Fruit fly (Drosophila melanogaster) whole organism, embryonic: Measurements from ENCODE around the gene CG15439.

Source experiments
- CG10147 ChIP-seq: fragments of 200-800 bp; sonication (Bioruptor generic); optimal IDR thresholded peaks from 2 replicates; lab custom pipeline; 2019; ENCODE audit warnings: missing biosample characterization, mild to moderate bottlenecking, missing genetic modification characterization, moderate library complexity
- CG10431 ChIP-seq: fragments of 200-800 bp; sonication (Bioruptor generic); optimal IDR thresholded peaks from 3 replicates; lab custom pipeline; 2018; ENCODE audit warnings: missing biosample characterization, mild to moderate bottlenecking, missing genetic modification characterization
- CG11247 ChIP-seq: fragments of 200-800 bp; sonication (Bioruptor generic); IDR thresholded peaks from 2 replicates; pipeline ENCODE4 v1.3.6; 2022; ENCODE audit warnings: missing biosample characterization, missing genetic modification characterization
- CG12299 ChIP-seq: fragments of 200-800 bp; sonication (Bioruptor generic); optimal IDR thresholded peaks from 2 replicates; lab custom pipeline; 2018; ENCODE audit warnings: missing biosample characterization, mild to moderate bottlenecking, missing genetic modification characterization
- CG30431 ChIP-seq: fragments of 200-800 bp; sonication (Bioruptor generic); optimal IDR thresholded peaks from 2 replicates; lab custom pipeline; 2017; ENCODE audit warnings: missing biosample characterization, missing genetic modification characterization
- CG34376 ChIP-seq: fragments of 200-800 bp; sonication (Bioruptor generic); optimal IDR thresholded peaks from 2 replicates; lab custom pipeline; 2018; ENCODE audit warnings: missing biosample characterization, mild to moderate bottlenecking, missing genetic modification characterization
- CG3726 ChIP-seq: fragments of 200-800 bp; sonication (Bioruptor generic); IDR thresholded peaks from 3 replicates; pipeline ENCODE4, ENCODE4 v1.3.6; 2022; ENCODE audit warnings: missing biosample characterization, missing genetic modification characterization
- CG4360 ChIP-seq: fragments of 200-800 bp; sonication (Bioruptor generic); IDR thresholded peaks from 2 replicates; pipeline ENCODE4 v1.3.6; 2022; ENCODE audit warnings: missing biosample characterization, missing genetic modification characterization
- CG5180 ChIP-seq: fragments of 200-800 bp; sonication (Bioruptor generic); optimal IDR thresholded peaks from 3 replicates; lab custom pipeline; 2017; ENCODE audit warnings: missing biosample characterization, missing genetic modification characterization, mild to moderate bottlenecking, moderate library complexity, missing genetic modification reagents
- CG6175 ChIP-seq: fragments of 200-800 bp; sonication (Bioruptor generic); IDR thresholded peaks from 3 replicates; pipeline ENCODE4 v1.3.6; 2022; ENCODE audit warnings: missing biosample characterization, missing genetic modification characterization
- CG6254 ChIP-seq: fragments of 200-800 bp; sonication (Bioruptor generic); optimal IDR thresholded peaks from 3 replicates; lab custom pipeline; 2017; ENCODE audit warnings: mild to moderate bottlenecking, missing biosample characterization, missing genetic modification reagents, missing genetic modification characterization
- CG6854 ChIP-seq: fragments of 200-800 bp; sonication (Bioruptor generic); optimal IDR thresholded peaks from 3 replicates; lab custom pipeline; 2017; ENCODE audit warnings: missing biosample characterization, mild to moderate bottlenecking, missing genetic modification characterization
- CG7745 ChIP-seq: fragments of 200-800 bp; sonication (Bioruptor generic); optimal IDR thresholded peaks from 2 replicates; lab custom pipeline; 2018; ENCODE audit warnings: missing biosample characterization, mild to moderate bottlenecking, missing genetic modification characterization, moderate library complexity
- CG9727 ChIP-seq: fragments of 200-800 bp; sonication (Bioruptor generic); optimal IDR thresholded peaks from 3 replicates; lab custom pipeline; 2017; ENCODE audit warnings: missing biosample characterization, mild to moderate bottlenecking, missing genetic modification characterization
- Dad ChIP-seq: fragments of 200-800 bp; sonication (Bioruptor generic); optimal IDR thresholded peaks from 3 replicates; lab custom pipeline; 2016; ENCODE audit warnings: missing biosample characterization, missing genetic modification characterization
- Dek ChIP-seq: fragments of 200-800 bp; sonication (Bioruptor generic); optimal IDR thresholded peaks from 3 replicates; lab custom pipeline; 2019; ENCODE audit warnings: missing biosample characterization, mild to moderate bottlenecking, missing genetic modification characterization, moderate library complexity
- Drgx ChIP-seq: fragments of 200-800 bp; sonication (Bioruptor generic); IDR thresholded peaks from 2 replicates; pipeline ENCODE4 v1.3.6; 2022; ENCODE audit warnings: missing biosample characterization, missing genetic modification characterization
- Ets65A ChIP-seq: fragments of 200-800 bp; sonication (Bioruptor generic); peaks from one replicate; lab custom pipeline; 2016; ENCODE audit warnings: missing biosample characterization, missing genetic modification characterization
- Fer1 ChIP-seq: fragments of 200-800 bp; sonication (Bioruptor generic); optimal IDR thresholded peaks from 2 replicates; lab custom pipeline; 2017; ENCODE audit warnings: missing biosample characterization, mild to moderate bottlenecking, missing genetic modification characterization
- Gug ChIP-seq: fragments of 200-800 bp; sonication (Bioruptor generic); IDR thresholded peaks from 4 replicates; pipeline ENCODE4 v1.3.6; 2022; ENCODE audit warnings: missing biosample characterization, missing genetic modification characterization
- Hr78 ChIP-seq, 2 experiments: fragments of 200-800 bp in 1 of 2; fragments of >200 bp in 1 of 2; sonication (Bioruptor generic) in 1 of 2; optimal IDR thresholded peaks; 2 replicates each; lab custom pipeline; 2017 to 2019; ENCODE audit warnings: missing biosample characterization in 2 of 2, missing genetic modification characterization in 2 of 2, mild to moderate bottlenecking in 1 of 2, moderate library complexity in 1 of 2
- NK7.1 ChIP-seq: fragments of 200-800 bp; sonication (Bioruptor generic); optimal IDR thresholded peaks from 3 replicates; lab custom pipeline; 2016; ENCODE audit warnings: missing biosample characterization, missing genetic modification characterization
- Opbp ChIP-seq: fragments of 200-800 bp; sonication (Bioruptor generic); IDR thresholded peaks from 3 replicates; pipeline ENCODE4 v1.3.6; 2022; ENCODE audit warnings: missing biosample characterization, missing genetic modification characterization; ENCODE audit not compliant: partially characterized antibody
- PHDP ChIP-seq: fragments of 200-800 bp; sonication (Bioruptor generic); optimal IDR thresholded peaks from 3 replicates; lab custom pipeline; 2018; ENCODE audit warnings: missing biosample characterization, mild to moderate bottlenecking, missing genetic modification characterization, moderate library complexity
- Rfx ChIP-seq: fragments of 200-800 bp; sonication (Bioruptor generic); IDR thresholded peaks from 2 replicates; pipeline ENCODE4 v1.3.6; 2022; ENCODE audit warnings: missing biosample characterization, missing genetic modification characterization
- Side ChIP-seq: fragments of 200-800 bp; sonication (Bioruptor generic); optimal IDR thresholded peaks from 2 replicates; lab custom pipeline; 2016; ENCODE audit warnings: missing biosample characterization, missing genetic modification characterization
- Sin3A ChIP-seq: fragments of >200 bp; optimal IDR thresholded peaks from 2 replicates; lab custom pipeline; 2018
- ato ChIP-seq: fragments of 200-800 bp; sonication (Bioruptor generic); IDR thresholded peaks from 2 replicates; pipeline ENCODE4 v1.3.6; 2022; ENCODE audit warnings: missing biosample characterization, missing genetic modification characterization; ENCODE audit not compliant: partially characterized antibody
- bigmax ChIP-seq: fragments of 200-800 bp; sonication (Bioruptor generic); optimal IDR thresholded peaks from 2 replicates; lab custom pipeline; 2018; ENCODE audit warnings: missing biosample characterization, mild to moderate bottlenecking, missing genetic modification characterization
- cwo ChIP-seq: fragments of 200-800 bp; sonication (Bioruptor generic); optimal IDR thresholded peaks from 3 replicates; lab custom pipeline; 2017; ENCODE audit warnings: missing biosample characterization, missing genetic modification characterization, mild to moderate bottlenecking, moderate library complexity, missing genetic modification reagents
- dan ChIP-seq: fragments of 200-800 bp; sonication (Bioruptor generic); IDR thresholded peaks from 2 replicates; pipeline ENCODE4 v1.3.6; 2022; ENCODE audit warnings: missing biosample characterization, missing genetic modification characterization
- danr ChIP-seq: fragments of 200-800 bp; sonication (Bioruptor generic); IDR thresholded peaks from 2 replicates; pipeline ENCODE4 v1.3.6; 2022; ENCODE audit warnings: missing biosample characterization, missing genetic modification characterization
- dmrt99B ChIP-seq: fragments of 200-800 bp; sonication (Bioruptor generic); optimal IDR thresholded peaks from 2 replicates; lab custom pipeline; 2018; ENCODE audit warnings: missing biosample characterization, mild to moderate bottlenecking, missing genetic modification characterization, moderate library complexity
- dpn ChIP-seq, 2 experiments: fragments of 200-800 bp; sonication (Bioruptor generic); optimal IDR thresholded peaks; 3 replicates each; lab custom pipeline; 2016; ENCODE audit warnings: missing biosample characterization in 2 of 2, missing genetic modification characterization in 2 of 2
- esg ChIP-seq: fragments of 200-800 bp; sonication (Bioruptor generic); conservative IDR thresholded peaks from 2 replicates; pipeline ENCODE4 v1.3.6; 2022; ENCODE audit warnings: missing biosample characterization, missing genetic modification characterization
- eyg ChIP-seq: fragments of 200-800 bp; sonication (Bioruptor generic); optimal IDR thresholded peaks from 3 replicates; lab custom pipeline; 2016; ENCODE audit warnings: missing biosample characterization, missing genetic modification characterization
- ind ChIP-seq: fragments of 200-800 bp; sonication (Bioruptor generic); optimal IDR thresholded peaks from 3 replicates; lab custom pipeline; 2016; ENCODE audit warnings: missing biosample characterization, missing genetic modification characterization
- jigr1 ChIP-seq: fragments of 200-800 bp; sonication (Bioruptor generic); IDR thresholded peaks from 3 replicates; pipeline ENCODE4 v1.3.6; 2022; ENCODE audit warnings: missing biosample characterization, missing genetic modification characterization
- jumu ChIP-seq: fragments of 200-800 bp; sonication (Bioruptor generic); optimal IDR thresholded peaks from 3 replicates; lab custom pipeline; 2016; ENCODE audit warnings: missing biosample characterization, missing genetic modification characterization
- ken ChIP-seq: fragments of 200-800 bp; sonication (Bioruptor generic); IDR thresholded peaks from 3 replicates; pipeline ENCODE4 v1.3.6; 2022; ENCODE audit warnings: missing biosample characterization, missing genetic modification characterization
- kni ChIP-seq: fragments of 200-800 bp; sonication (Bioruptor generic); optimal IDR thresholded peaks from 3 replicates; lab custom pipeline; 2017; ENCODE audit warnings: mild to moderate bottlenecking, missing biosample characterization, missing genetic modification reagents, missing genetic modification characterization
- lov ChIP-seq, 2 experiments: fragments of 200-800 bp in 1 of 2; fragments of >200 bp in 1 of 2; sonication (Bioruptor generic) in 1 of 2; IDR thresholded peaks in 1 of 2; optimal IDR thresholded peaks in 1 of 2; 2 replicates in 1 of 2; 3 replicates in 1 of 2; pipeline versions ENCODE4 v1.3.6 to Lab custom; 2017 to 2022; ENCODE audit warnings: missing biosample characterization in 1 of 2, missing genetic modification characterization in 1 of 2
- mld ChIP-seq: fragments of 200-800 bp; sonication (Bioruptor generic); IDR thresholded peaks from 3 replicates; pipeline ENCODE4 v1.3.6; 2022; ENCODE audit warnings: missing biosample characterization, missing genetic modification characterization; ENCODE audit not compliant: partially characterized antibody
- onecut ChIP-seq: fragments of 200-800 bp; sonication (Bioruptor generic); IDR thresholded peaks from 2 replicates; pipeline ENCODE4 v1.3.6; 2022; ENCODE audit warnings: missing biosample characterization, missing genetic modification characterization
- run ChIP-seq: fragments of 200-800 bp; sonication (Bioruptor generic); optimal IDR thresholded peaks from 3 replicates; lab custom pipeline; 2018; ENCODE audit warnings: missing biosample characterization, mild to moderate bottlenecking, missing genetic modification characterization
- sim ChIP-seq: fragments of 200-800 bp; sonication (Bioruptor generic); IDR thresholded peaks from 2 replicates; pipeline ENCODE4 v1.3.6; 2022; ENCODE audit warnings: missing biosample characterization, missing genetic modification characterization
- slou ChIP-seq: fragments of 200-800 bp; sonication (Bioruptor generic); optimal IDR thresholded peaks from 3 replicates; lab custom pipeline; 2016; ENCODE audit warnings: missing biosample characterization, missing genetic modification characterization
- so ChIP-seq: fragments of 200-800 bp; sonication (Bioruptor generic); IDR thresholded peaks from 3 replicates; pipeline ENCODE4 v1.3.6; 2022; ENCODE audit warnings: missing biosample characterization, missing genetic modification characterization
- sr ChIP-seq: fragments of 200-800 bp; sonication (Bioruptor generic); IDR thresholded peaks from 3 replicates; pipeline ENCODE4 v1.3.6; 2022; ENCODE audit warnings: missing biosample characterization, missing genetic modification characterization
- stwl ChIP-seq: fragments of 200-800 bp; sonication (Bioruptor generic); optimal IDR thresholded peaks from 3 replicates; lab custom pipeline; 2018; ENCODE audit warnings: missing biosample characterization, mild to moderate bottlenecking, missing genetic modification characterization, moderate library complexity
- z ChIP-seq: fragments of 200-800 bp; sonication (Bioruptor generic); IDR thresholded peaks from 3 replicates; pipeline ENCODE4 v1.3.6; 2022; ENCODE audit warnings: missing biosample characterization, missing genetic modification characterization
- zf30C ChIP-seq: fragments of 200-800 bp; sonication (Bioruptor generic); optimal IDR thresholded peaks from 3 replicates; lab custom pipeline; 2018; ENCODE audit warnings: missing biosample characterization, mild to moderate bottlenecking, missing genetic modification characterization

Gene CG15439

DNA sequence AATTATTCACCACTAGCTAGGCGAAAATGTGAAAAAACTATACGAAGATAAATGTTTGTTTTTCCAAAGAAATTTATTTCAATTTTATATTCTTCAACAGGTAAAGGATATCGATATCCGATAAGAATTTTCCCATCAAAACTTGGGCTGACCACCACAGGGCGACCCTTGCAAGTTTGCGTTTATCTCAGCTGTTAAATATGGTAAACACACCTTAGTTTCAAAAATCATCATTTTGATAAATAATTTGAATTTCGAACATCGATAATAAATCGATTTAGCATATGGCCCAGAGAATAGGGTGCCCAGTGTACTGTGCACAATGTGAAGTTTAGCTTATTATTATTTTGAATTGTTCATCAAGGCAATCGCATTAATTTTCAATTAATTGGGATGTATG is 10.5 kb upstream of the CG15439 start, which contains the start of the genes CG15443 and Paris (continued):
- TF ChIP-seq CG34376 (GFP tag; lab: Kevin White, UChicago) (peak; percentile 49), so (no peak), Dek (tag; lab: Kevin White, UChicago) (no peak), esg (GFP tag; lab: Robert Waterston, UW) (no peak), ato (GFP tag; lab: Robert Waterston, UW) (peak; percentile 87), Fer1 (GFP tag; lab: Kevin White, UChicago) (no peak), CG3726 (GFP tag; lab: Robert Waterston, UW) (no peak), Gug (GFP tag; lab: Robert Waterston, UW) (no peak), CG10147 (GFP tag; lab: Kevin White, UChicago) (no peak), NK7.1 (no peak), Ets65A (GFP tag; lab: Kevin White, UChicago) (no peak), sim (GFP tag; lab: Robert Waterston, UW) (no peak), CG7745 (tag; lab: Kevin White, UChicago) (no peak), sr (GFP tag; lab: Robert Waterston, UW) (no peak), CG12299 (no peak), kni (no peak), CG10431 (GFP tag; lab: Kevin White, UChicago) (peak; percentile 3), dan (GFP tag; lab: Robert Waterston, UW) (no peak), CG6254 (peak; percentile 100), dpn (GFP tag; optimal IDR thresholded peaks at IDR 0.05; lab: Kevin White, UChicago) (no peak), Side (GFP tag; lab: Kevin White, UChicago) (no peak), zf30C (GFP tag; lab: Kevin White, UChicago) (no peak), danr (GFP tag; lab: Robert Waterston, UW) (no peak), CG30431 (GFP tag; lab: Kevin White, UChicago) (no peak), slou (GFP tag; lab: Kevin White, UChicago) (no peak), cwo (GFP tag; lab: Kevin White, UChicago) (no peak), jumu (GFP tag; lab: Kevin White, UChicago) (no peak), ken (GFP tag; lab: Robert Waterston, UW) (no peak), bigmax (GFP tag; lab: Kevin White, UChicago) (no peak), Opbp (GFP tag; lab: Robert Waterston, UW) (peak; percentile 82; the same call in 2 of the 3 replicates), CG6175 (GFP tag; lab: Robert Waterston, UW) (no peak), stwl (tag; lab: Kevin White, UChicago) (peak; percentile 97), lov (optimal IDR thresholded peaks at IDR 0.05; lab: Kevin White, UChicago) (no peak), lov (GFP tag; IDR thresholded peaks at IDR 0.05; lab: Robert Waterston, UW) (no peak), Hr78 (GFP tag; optimal IDR thresholded peaks at IDR 0.05; lab: Kevin White, UChicago) (no peak), CG6854 (no peak), CG5180 (GFP tag; lab: Kevin White, UChicago) (no peak), mld (GFP tag; lab: Robert Waterston, UW) (peak; percentile 98), ind (GFP tag; lab: Kevin White, UChicago) (no peak), Sin3A (no peak), z (GFP tag; lab: Robert Waterston, UW) (no peak), dmrt99B (tag; lab: Kevin White, UChicago) (no peak), Dad (GFP tag; lab: Kevin White, UChicago) (no peak), eyg (GFP tag; lab: Kevin White, UChicago) (no peak), CG4360 (GFP tag; lab: Robert Waterston, UW) (no peak), PHDP (tag; lab: Kevin White, UChicago) (no peak), jigr1 (GFP tag; lab: Robert Waterston, UW) (no peak), onecut (GFP tag; lab: Robert Waterston, UW) (0 out of 2 replicates have a peak, but pooled peaks have one; percentile 31), CG9727 (GFP tag; lab: Kevin White, UChicago) (no peak), Rfx (GFP tag; lab: Robert Waterston, UW) (peak; percentile 31; the same call in 1 of the 2 replicates), Drgx (GFP tag; lab: Robert Waterston, UW) (no peak), CG11247 (GFP tag; lab: Robert Waterston, UW) (no peak), run (tag; lab: Kevin White, UChicago) (no peak)
